Fruit fly (Drosophila melanogaster): ENCODE results near the gene Gbs-76A.

dm6 chr3L:19331763-19332162 lies 39.2 kb upstream of the Gbs-76A start:
- TF ChIP-seq CG8478 (optimal IDR thresholded peaks at IDR 0.05) (no peak), psq (optimal IDR thresholded peaks at IDR 0.05) (no peak), usp (GFP tag; optimal IDR thresholded peaks at IDR 0.05) (no peak), pan (optimal IDR thresholded peaks at IDR 0.05) (no peak), Dll (optimal IDR thresholded peaks at IDR 0.05) (no peak)

Measured in whole organism.